Worm (Caenorhabditis elegans) whole organism, midembryonic: ENCODE results near the gene F43G6.4.

ENCODE experiments used
- T22C8.4 ChIP-seq: fragments of 200-800 bp; sonication (Bioruptor generic); IDR thresholded peaks from 2 replicates; pipeline ENCODE4 v1.3.6; 2022; ENCODE audit warnings: missing genetic modification characterization, missing compliant biosample characterization
- cog-1 ChIP-seq: sonication (generic microtip); optimal IDR thresholded peaks from 2 replicates; lab custom pipeline; 2016; ENCODE audit warnings: missing genetic modification characterization, missing compliant biosample characterization
- flt-1 ChIP-seq: fragments of 200-800 bp; sonication (Bioruptor generic); IDR thresholded peaks from 2 replicates; pipeline ENCODE4 v1.3.6; 2022; ENCODE audit warnings: missing genetic modification characterization, missing compliant biosample characterization
- klf-2 ChIP-seq: fragments of 200-800 bp; sonication (Bioruptor generic); conservative IDR thresholded peaks from 2 replicates; pipeline ENCODE4 v1.3.6; 2022; ENCODE audit warnings: missing genetic modification reagents, missing genetic modification characterization, missing compliant biosample characterization
- med-1 ChIP-seq: sonication (generic microtip); optimal IDR thresholded peaks from 2 replicates; lab custom pipeline; 2017; ENCODE audit warnings: missing genetic modification characterization, mild to moderate bottlenecking, missing compliant biosample characterization, antibody characterized with exemption, missing genetic modification reagents; ENCODE audit not compliant: insufficient read depth
- ref-1 ChIP-seq: fragments of 200-800 bp; sonication (Bioruptor generic); conservative IDR thresholded peaks from 2 replicates; pipeline ENCODE4 v1.3.6; 2022; ENCODE audit warnings: missing genetic modification reagents, missing genetic modification characterization, missing compliant biosample characterization
- tab-1 ChIP-seq: fragments of 200-800 bp; sonication (Bioruptor generic); IDR thresholded peaks from 2 replicates; pipeline ENCODE4 v1.3.6; 2022; ENCODE audit warnings: missing genetic modification characterization, missing compliant biosample characterization
- ztf-23 ChIP-seq: fragments of 200-800 bp; sonication (Bioruptor generic); IDR thresholded peaks from 2 replicates; pipeline ENCODE4 v1.3.6; 2022; ENCODE audit warnings: missing genetic modification reagents, missing genetic modification characterization, missing compliant biosample characterization
- ztf-29 ChIP-seq: fragments of 200-800 bp; sonication (Bioruptor generic); IDR thresholded peaks from 2 replicates; pipeline ENCODE4 v1.3.6; 2022; ENCODE audit warnings: missing genetic modification reagents, missing genetic modification characterization, missing compliant biosample characterization

Gene F43G6.4

DNA sequence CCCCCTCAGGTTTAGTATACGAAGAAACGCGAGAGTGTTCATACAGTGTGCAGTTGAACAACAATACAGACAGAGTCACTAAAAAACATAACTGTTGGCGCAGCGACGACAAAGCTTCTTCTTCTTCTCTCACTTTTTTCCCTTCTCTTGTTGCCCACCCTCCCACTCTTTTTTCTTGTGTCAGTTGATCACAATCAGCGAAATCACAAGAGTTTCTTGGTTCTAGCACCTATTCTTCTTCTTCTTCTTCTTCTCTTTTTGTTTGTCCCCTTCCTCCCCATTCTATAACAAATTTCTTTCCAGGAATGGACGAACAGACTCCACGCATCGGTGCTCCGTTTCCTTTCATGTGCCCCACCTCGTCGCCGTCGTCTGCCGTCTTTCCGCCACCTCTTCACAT, at the start of gene F43G6.4:
Gene F43G6.4 (plus strand): TSS at position 301 of the 400 bp plus-strand sequence.
- no peak for TF ChIP-seq cog-1 (tag; lab: Kevin White, UChicago)
- TF ChIP-seq flt-1 (GFP tag; lab: Robert Waterston, UW): no peak
- TF ChIP-seq med-1: no peak
- TF ChIP-seq ref-1 (GFP tag; lab: Robert Waterston, UW): no peak
- no peak for TF ChIP-seq ztf-23
- TF ChIP-seq tab-1 (GFP tag; lab: Robert Waterston, UW): no peak
- no peak for TF ChIP-seq T22C8.4 (GFP tag; lab: Robert Waterston, UW)
- TF ChIP-seq ztf-29: no peak
- no peak for TF ChIP-seq klf-2 (GFP tag; lab: Robert Waterston, UW)

DNA sequence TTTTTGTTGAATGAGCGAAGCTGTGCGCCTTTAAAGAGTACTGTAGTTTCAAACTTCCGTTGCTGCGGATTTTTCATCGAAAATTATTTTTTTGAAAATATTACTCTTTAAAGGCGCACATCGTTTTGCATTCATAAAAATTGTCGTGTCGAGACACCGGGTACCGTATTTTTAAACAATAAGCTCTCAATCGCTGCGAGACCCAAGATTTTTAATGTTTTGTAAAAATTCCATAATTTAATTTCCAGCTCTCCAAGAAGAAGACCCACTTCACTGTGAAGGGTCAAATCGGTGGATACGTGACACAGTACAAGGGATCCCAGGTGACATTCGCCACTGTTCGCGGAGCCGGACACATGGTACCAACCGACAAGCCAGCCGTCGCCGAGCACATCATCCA, 48.2 kb upstream of the F43G6.4 start:
- TF ChIP-seq ztf-29 (no peak), med-1 (no peak), T22C8.4 (GFP tag; lab: Robert Waterston, UW) (no peak), cog-1 (tag; lab: Kevin White, UChicago) (no peak), ref-1 (GFP tag; lab: Robert Waterston, UW) (no peak), klf-2 (GFP tag; lab: Robert Waterston, UW) (no peak), ztf-23 (no peak), tab-1 (GFP tag; lab: Robert Waterston, UW) (no peak), flt-1 (GFP tag; lab: Robert Waterston, UW) (no peak)

DNA sequence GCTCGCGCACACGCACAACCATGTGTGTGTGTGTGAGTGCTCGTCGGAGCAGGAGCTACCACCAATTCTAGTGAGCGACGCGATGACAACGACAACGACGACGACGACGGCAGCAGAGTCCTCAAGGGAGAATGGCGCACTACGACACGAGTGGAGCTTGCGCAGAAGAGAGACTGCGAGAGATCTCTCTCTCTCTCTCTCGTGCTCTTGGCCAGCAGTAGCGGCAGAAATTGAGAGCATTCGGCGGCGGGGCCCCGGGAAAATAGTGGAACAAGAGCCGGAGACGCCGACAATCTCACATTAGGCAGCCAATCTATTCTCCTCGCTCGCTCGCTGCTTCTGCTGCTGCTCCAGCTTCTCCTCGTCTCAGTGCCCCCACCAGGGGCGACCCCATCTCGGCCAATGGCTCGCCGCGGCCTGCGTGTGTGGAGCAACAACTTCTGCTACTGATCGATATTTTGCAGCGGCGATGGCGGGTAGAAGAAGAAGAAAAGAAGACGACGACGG, 43.7 kb upstream of the F43G6.4 start:
- TF ChIP-seq T22C8.4 (GFP tag; lab: Robert Waterston, UW) (peak; percentile 48; the same call in 1 of the 2 replicates), flt-1 (GFP tag; lab: Robert Waterston, UW) (peak; percentile 60; the same call in 1 of the 2 replicates), klf-2 (GFP tag; lab: Robert Waterston, UW) (no peak), med-1 (no peak), ztf-23 (0 out of 2 replicates have a peak, but pooled peaks have one; percentile 37), ztf-29 (no peak), ref-1 (GFP tag; lab: Robert Waterston, UW) (no peak), tab-1 (GFP tag; lab: Robert Waterston, UW) (peak; percentile 64; the same call in 1 of the 2 replicates), cog-1 (tag; lab: Kevin White, UChicago) (no peak)

DNA sequence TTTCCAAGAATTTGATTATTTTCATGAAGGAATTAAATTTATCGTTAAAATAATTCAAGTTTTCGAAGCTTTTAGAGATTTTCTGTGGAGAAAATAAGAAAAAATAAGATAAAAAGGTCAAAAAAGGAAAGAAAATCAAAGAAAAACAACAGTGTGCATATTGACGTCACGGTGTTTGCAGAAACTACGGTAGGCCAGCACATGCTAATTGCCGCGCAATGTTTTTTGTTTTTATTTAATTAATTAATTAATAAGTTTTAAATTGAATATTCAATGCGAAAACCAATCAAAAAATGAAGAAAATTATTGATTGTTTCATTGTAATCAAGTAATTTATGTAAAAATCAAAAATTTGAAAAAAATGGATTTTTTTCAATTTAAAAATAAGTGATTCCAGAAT, 42.7 kb upstream of the F43G6.4 start:
- TF ChIP-seq cog-1 (tag; lab: Kevin White, UChicago) (no peak), tab-1 (GFP tag; lab: Robert Waterston, UW) (no peak), ztf-29 (no peak), flt-1 (GFP tag; lab: Robert Waterston, UW) (0 out of 2 replicates have a peak, but pooled peaks have one; percentile 8), med-1 (no peak)

DNA sequence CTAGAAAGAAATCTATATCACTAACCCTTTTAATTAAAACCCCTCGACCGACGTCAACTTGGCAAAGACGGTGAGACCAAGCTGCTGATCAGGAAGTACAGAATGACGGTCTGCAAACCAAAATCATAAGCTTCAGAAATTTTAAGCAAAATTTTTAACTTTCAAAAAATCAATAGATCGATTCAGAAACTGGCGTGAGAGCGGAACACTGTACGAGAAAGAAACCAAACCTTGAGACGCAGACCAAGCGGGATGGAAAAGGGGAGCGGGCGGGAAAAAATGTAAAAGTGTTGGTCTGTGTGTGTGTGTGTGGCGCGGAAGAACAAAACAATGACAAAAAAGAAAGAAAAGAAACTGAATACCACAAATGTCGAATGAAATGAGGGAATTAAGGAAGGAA, 42.1 kb upstream of the F43G6.4 start, which contains the start of the genes F44E5.17 and gpb-1:
Gene F44E5.17 (minus strand): TSS at position 101 of the 400 bp plus-strand sequence.
Gene gpb-1 (minus strand): TSS at position 118 of the 400 bp plus-strand sequence.
- TF ChIP-seq med-1: no peak
- TF ChIP-seq ztf-29: no peak

DNA sequence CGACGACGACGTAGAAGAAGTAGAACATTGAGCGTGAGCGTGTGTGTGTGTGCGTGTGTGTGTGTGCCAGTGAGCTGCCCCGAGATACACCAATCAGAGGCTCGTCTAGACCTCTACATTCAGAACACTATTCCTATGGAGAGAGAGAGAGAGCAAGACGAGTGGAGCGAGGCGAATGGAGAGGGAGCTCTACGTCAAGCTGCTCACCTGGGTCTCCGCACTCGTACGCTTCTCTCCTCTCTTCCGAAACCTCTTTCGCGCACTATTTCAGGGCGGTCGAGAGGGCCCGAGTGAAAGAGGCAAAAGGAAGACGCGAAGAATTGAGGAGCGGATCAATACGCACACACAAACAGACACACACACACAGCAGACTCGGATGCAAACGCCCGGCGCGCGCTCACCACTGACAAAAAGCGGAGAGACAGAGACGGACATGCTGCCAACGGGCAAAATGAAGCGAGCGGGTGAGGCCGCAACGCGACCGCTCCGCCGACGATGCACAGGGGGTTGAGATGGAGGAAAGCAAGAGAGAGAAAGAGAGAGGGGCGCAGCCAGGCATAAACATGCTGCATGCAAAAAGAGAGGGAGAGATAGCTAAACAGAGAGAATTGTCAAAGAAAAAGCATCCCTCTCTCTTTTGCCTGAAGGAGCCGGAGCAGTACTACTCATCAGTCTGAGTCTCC, 40.9 kb upstream of the F43G6.4 start:
- no peak for TF ChIP-seq med-1
- TF ChIP-seq cog-1 (tag; lab: Kevin White, UChicago): peak; percentile 93
- peak; percentile 86 for TF ChIP-seq T22C8.4 (GFP tag; lab: Robert Waterston, UW)
- no peak for TF ChIP-seq ref-1 (GFP tag; lab: Robert Waterston, UW)
- TF ChIP-seq flt-1 (GFP tag; lab: Robert Waterston, UW): peak; percentile 61; the same call in 1 of the 2 replicates
- TF ChIP-seq klf-2 (GFP tag; lab: Robert Waterston, UW): no peak
- TF ChIP-seq tab-1 (GFP tag; lab: Robert Waterston, UW): no peak
- peak; percentile 65; the same call in 1 of the 2 replicates for TF ChIP-seq ztf-23
- no peak for TF ChIP-seq ztf-29

DNA sequence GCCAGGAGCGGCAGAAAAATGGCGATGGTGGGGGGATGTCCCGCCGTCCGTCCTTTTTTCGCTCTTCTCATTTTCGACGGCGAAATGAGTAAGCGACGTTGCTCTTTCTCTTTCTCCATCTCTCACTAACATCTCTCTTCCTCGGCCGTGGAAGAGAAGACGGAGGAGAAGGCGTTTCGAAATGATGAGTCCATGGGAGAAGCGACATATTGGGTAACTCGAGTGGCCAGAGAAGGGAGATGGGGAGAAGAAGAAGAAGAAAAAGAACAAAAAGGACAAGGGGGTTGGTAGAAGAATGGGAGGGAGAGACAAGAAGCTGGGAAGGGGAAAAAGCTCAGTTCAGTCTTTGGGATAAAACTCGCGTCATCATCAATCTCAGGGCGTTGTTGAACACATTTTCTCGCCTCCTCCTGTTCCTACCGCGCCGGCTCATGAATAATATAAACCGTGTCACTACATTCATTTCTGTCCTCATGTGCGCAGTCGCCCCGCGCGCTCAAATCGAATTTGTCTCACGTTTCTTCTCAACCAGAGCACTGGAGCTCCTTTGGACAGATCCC, 38.9 kb upstream of the F43G6.4 start:
- TF ChIP-seq tab-1 (GFP tag; lab: Robert Waterston, UW) (no peak), ztf-23 (0 out of 2 replicates have a peak, but pooled peaks have one; percentile 53), cog-1 (tag; lab: Kevin White, UChicago) (no peak), med-1 (no peak), T22C8.4 (GFP tag; lab: Robert Waterston, UW) (no peak), flt-1 (GFP tag; lab: Robert Waterston, UW) (no peak), ztf-29 (no peak)

DNA sequence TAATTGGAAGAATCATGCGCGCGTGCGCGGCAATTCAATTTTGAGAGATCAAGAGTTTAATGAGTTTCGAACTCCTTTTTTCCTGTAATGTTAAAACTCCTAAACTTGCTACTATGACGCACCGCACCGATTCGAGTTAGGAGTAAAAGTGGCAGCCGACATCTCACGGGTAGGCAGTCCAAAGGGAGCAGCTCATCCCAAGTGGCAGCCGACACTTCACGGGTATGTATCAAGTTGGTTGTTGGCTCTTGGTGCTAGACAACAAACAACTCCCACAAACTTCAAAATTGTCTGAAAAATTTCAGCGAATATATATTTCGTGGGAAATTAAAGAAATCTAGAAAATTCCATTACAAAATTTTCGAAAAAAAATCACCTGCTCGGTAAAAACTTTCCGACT, 37.4 kb upstream of the F43G6.4 start:
- no peak for TF ChIP-seq T22C8.4 (GFP tag; lab: Robert Waterston, UW)
- TF ChIP-seq ztf-29: no peak
- no peak for TF ChIP-seq klf-2 (GFP tag; lab: Robert Waterston, UW)
- TF ChIP-seq ref-1 (GFP tag; lab: Robert Waterston, UW): no peak
- TF ChIP-seq med-1: no peak
- TF ChIP-seq flt-1 (GFP tag; lab: Robert Waterston, UW): no peak
- no peak for TF ChIP-seq tab-1 (GFP tag; lab: Robert Waterston, UW)
- TF ChIP-seq ztf-23: no peak
- TF ChIP-seq cog-1 (tag; lab: Kevin White, UChicago): no peak

DNA sequence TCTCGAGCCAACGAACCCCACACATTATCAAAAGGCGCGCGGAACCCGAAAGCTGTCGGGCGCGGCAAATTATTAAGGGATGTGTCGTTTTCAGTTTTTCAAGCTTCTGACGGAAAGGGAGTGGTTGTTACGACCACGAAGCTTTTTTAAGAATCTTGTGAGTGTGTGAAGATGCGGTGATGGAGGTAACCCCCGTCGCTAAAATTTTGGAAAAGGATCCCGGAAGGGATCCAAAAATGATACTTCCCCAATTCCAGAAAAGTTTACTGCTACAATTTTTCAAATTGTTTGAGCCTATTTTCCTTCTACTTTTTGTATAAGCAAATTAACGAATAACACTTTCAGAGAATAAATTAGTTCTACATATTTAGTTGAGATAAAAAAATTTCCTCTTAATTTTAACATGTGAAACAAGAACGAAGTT, 33.9 kb upstream of the F43G6.4 start:
- no peak for TF ChIP-seq ztf-23
- TF ChIP-seq cog-1 (tag; lab: Kevin White, UChicago): no peak
- no peak for TF ChIP-seq tab-1 (GFP tag; lab: Robert Waterston, UW)
- no peak for TF ChIP-seq flt-1 (GFP tag; lab: Robert Waterston, UW)
- TF ChIP-seq med-1: no peak
- TF ChIP-seq klf-2 (GFP tag; lab: Robert Waterston, UW): no peak
- no peak for TF ChIP-seq T22C8.4 (GFP tag; lab: Robert Waterston, UW)
- no peak for TF ChIP-seq ref-1 (GFP tag; lab: Robert Waterston, UW)
- TF ChIP-seq ztf-29: no peak
